Worm (Caenorhabditis elegans): ENCODE results near the gene Y17G9B.5.

ce11 chrIV:4755929-4756655 is 6.1 kb downstream of the Y17G9B.5 start, which contains the start of the genes fbxb-77 and Y17G9B.11:
- TF ChIP-seq ttx-3 (tag; optimal IDR thresholded peaks at IDR 0.05) (no peak), lim-6 (tag; optimal IDR thresholded peaks at IDR 0.05) (no peak), nhr-11 (tag; optimal IDR thresholded peaks at IDR 0.05) (no peak), pqm-1 (tag; optimal IDR thresholded peaks at IDR 0.05) (no peak), F13H6.1 (tag; optimal IDR thresholded peaks at IDR 0.05) (no peak), ceh-24 (tag; optimal IDR thresholded peaks at IDR 0.05) (no peak), ama-1 (optimal IDR thresholded peaks at IDR 0.05) (no peak), madf-2 (tag; optimal IDR thresholded peaks at IDR 0.05) (no peak), elt-4 (tag; optimal IDR thresholded peaks at IDR 0.05) (no peak), pag-3 (tag; optimal IDR thresholded peaks at IDR 0.05; ENCODE audit: borderline replicate concordance) (no peak), ets-4 (tag; optimal IDR thresholded peaks at IDR 0.05) (no peak), ceh-9 (tag; optimal IDR thresholded peaks at IDR 0.05) (no peak), fkh-10 (GFP tag; optimal IDR thresholded peaks at IDR 0.05) (no peak)

Measured in whole organism, late embryonic.